Worm (Caenorhabditis elegans): ENCODE measurements around the gene B0563.10.

- TF ChIP-seq fos-1 (tag; optimal IDR thresholded peaks at IDR 0.05), result no peak
- no peak for TF ChIP-seq Y75B8A.6 (GFP tag; IDR thresholded peaks at IDR 0.05)
- TF ChIP-seq mxl-2 (GFP tag; conservative IDR thresholded peaks at IDR 0.05), result no peak
- TF ChIP-seq pha-4 (GFP tag; IDR thresholded peaks at IDR 0.05), result no peak
- no peak for TF ChIP-seq pha-4 (tag; optimal IDR thresholded peaks at IDR 0.05)
- no peak for TF ChIP-seq ceh-20 (GFP tag; IDR thresholded peaks at IDR 0.05)
- TF ChIP-seq T20F7.1 (GFP tag; optimal IDR thresholded peaks at IDR 0.05), result no peak
- no peak for TF ChIP-seq nhr-237 (tag; optimal IDR thresholded peaks at IDR 0.05)
- TF ChIP-seq ama-1 (optimal IDR thresholded peaks at IDR 0.05), result no peak
- no peak for TF ChIP-seq nhr-11 (tag; optimal IDR thresholded peaks at IDR 0.05)
- TF ChIP-seq lin-13 (GFP tag; optimal IDR thresholded peaks at IDR 0.05), result no peak
- TF ChIP-seq nhr-28 (tag; optimal IDR thresholded peaks at IDR 0.05), result no peak
- TF ChIP-seq zag-1 (tag; optimal IDR thresholded peaks at IDR 0.05), result no peak
These were observed 1.2 kb upstream of the B0563.10 start, which contains the start of gene B0563.9 for ce11 chrX:9168239-9168638.

All from whole organism, L4 larva.